Worm (Caenorhabditis elegans) whole organism, L3 larva: Measurements from ENCODE around the gene eat-4.

Experiments used
- daf-12 ChIP-seq: fragments of 150-350 bp; optimal IDR thresholded peaks from 2 replicates; lab custom pipeline; 2014; ENCODE audit warnings: missing biosample characterization, missing genetic modification reagents, missing genetic modification characterization
- elt-2 ChIP-seq: sonication (generic microtip); optimal IDR thresholded peaks from 2 replicates; lab custom pipeline; 2016; ENCODE audit warnings: missing genetic modification reagents, mild to moderate bottlenecking, missing genetic modification characterization, missing compliant biosample characterization
- elt-3 ChIP-seq, 3 experiments: fragments of 150-350 bp in 1 of 3; sonication (generic microtip) in 2 of 3; optimal IDR thresholded peaks; 2 replicates in 2 of 3; 4 replicates in 1 of 3; lab custom pipeline; 2014 to 2017; ENCODE audit warnings: missing biosample characterization in 3 of 3, missing genetic modification characterization in 3 of 3
- lsy-12 ChIP-seq: sonication (generic microtip); optimal IDR thresholded peaks from 2 replicates; lab custom pipeline; 2016; ENCODE audit warnings: mild to moderate bottlenecking, missing genetic modification characterization, missing compliant biosample characterization
- nhr-77 ChIP-seq: fragments of 150-350 bp; optimal IDR thresholded peaks from 2 replicates; lab custom pipeline; 2014; ENCODE audit warnings: missing biosample characterization, missing genetic modification characterization
- zag-1 ChIP-seq: fragments of 150-350 bp; optimal IDR thresholded peaks from 2 replicates; lab custom pipeline; 2014; ENCODE audit warnings: missing biosample characterization, missing genetic modification characterization

DNA sequence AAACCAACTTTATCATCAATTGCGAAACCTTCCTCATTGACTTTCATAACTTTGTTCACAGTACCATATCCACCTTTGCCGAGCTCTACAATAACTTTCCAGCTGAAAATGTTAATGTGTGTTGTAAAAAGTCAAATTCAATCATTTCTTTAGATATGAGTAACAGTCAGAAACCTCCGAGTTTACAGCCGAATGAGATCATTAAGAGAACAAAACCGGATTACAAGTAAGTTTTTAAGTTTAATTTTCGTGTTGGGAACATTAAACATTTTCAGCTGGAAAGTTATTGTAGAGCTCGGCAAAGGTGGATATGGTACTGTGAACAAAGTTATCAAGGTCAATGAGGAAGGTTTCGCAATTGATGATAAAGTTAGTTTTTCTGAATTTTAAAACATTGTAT is 35.5 kb upstream of the eat-4 start, which contains the start of gene ZK507.1:
- TF ChIP-seq nhr-77 (tag; lab: Kevin White, UChicago): no peak
- no peak for TF ChIP-seq daf-12
- no peak for TF ChIP-seq zag-1 (tag; lab: Kevin White, UChicago)
- no peak for TF ChIP-seq lsy-12 (tag; lab: Kevin White, UChicago)
- no peak for TF ChIP-seq elt-3 (tag; optimal IDR thresholded peaks at IDR 0.05; lab: Kevin White, UChicago)
- no peak for TF ChIP-seq elt-2 (tag; lab: Kevin White, UChicago)
